Worm (Caenorhabditis elegans): ENCODE data around the gene srz-19.

srz-19 gene

ce11 chrIV:3878283-3878938 is 41.2 kb upstream of the srz-19 start, which contains the start of gene F37C4.6:
F37C4.6 (minus strand) TSS chrIV:3878333.
- TF ChIP-seq ztf-22 (GFP tag; optimal IDR thresholded peaks at IDR 0.05) (no peak), dox-1 (GFP tag; IDR thresholded peaks at IDR 0.05) (no peak), zfh-2 (GFP tag; conservative IDR thresholded peaks at IDR 0.05) (no peak), unc-62 (GFP tag; optimal IDR thresholded peaks at IDR 0.05) (no peak), nhr-80 (tag; optimal IDR thresholded peaks at IDR 0.05) (peak; percentile 76), F49E8.2 (tag; optimal IDR thresholded peaks at IDR 0.05; ENCODE audit: insufficient read depth) (no peak)

ce11 chrIV:3881119-3881518 is 38.5 kb upstream of the srz-19 start, which contains the start of the genes F37C4.8 and oac-23:
F37C4.8 (minus strand) TSS chrIV:3881219.
oac-23 (plus strand) TSS chrIV:3881441.
- TF ChIP-seq zim-3 (tag; optimal IDR thresholded peaks at IDR 0.05): no peak
- TF ChIP-seq bed-1 (GFP tag; IDR thresholded peaks at IDR 0.05): no peak
- no peak for TF ChIP-seq him-1 (tag; optimal IDR thresholded peaks at IDR 0.05)
- no peak for TF ChIP-seq pha-4 (tag; optimal IDR thresholded peaks at IDR 0.05)

ce11 chrIV:3885369-3885768 is 34.2 kb upstream of the srz-19 start, which contains the start of gene oac-22:
oac-22 (plus strand) TSS chrIV:3885669.
- TF ChIP-seq mxl-1 (tag; optimal IDR thresholded peaks at IDR 0.05) (no peak), F52B5.7 (tag; optimal IDR thresholded peaks at IDR 0.05) (no peak), B0019.2 (GFP tag; conservative IDR thresholded peaks at IDR 0.05) (no peak), attf-6 (GFP tag; IDR thresholded peaks at IDR 0.05) (no peak), B0035.1 (tag; optimal IDR thresholded peaks at IDR 0.05) (no peak), lir-1 (GFP tag; conservative IDR thresholded peaks at IDR 0.05) (no peak), rpc-1 (optimal IDR thresholded peaks at IDR 0.05) (no peak), rpc-1 (tag; optimal IDR thresholded peaks at IDR 0.05) (no peak), xnd-1 (tag; optimal IDR thresholded peaks at IDR 0.05) (no peak), madf-6 (GFP tag; IDR thresholded peaks at IDR 0.05) (no peak), B0261.1 (tag; optimal IDR thresholded peaks at IDR 0.05) (no peak), akir-1 (GFP tag; optimal IDR thresholded peaks at IDR 0.05) (no peak), tbp1 (GFP tag; optimal IDR thresholded peaks at IDR 0.05) (no peak), F39B2.1 (GFP tag; IDR thresholded peaks at IDR 0.05) (no peak)

ce11 chrIV:3888963-3889362 is 30.6 kb upstream of the srz-19 start, which contains the start of gene oac-21:
oac-21 (plus strand) TSS chrIV:3889263.
- no peak for TF ChIP-seq nhr-27 (tag; optimal IDR thresholded peaks at IDR 0.05)
- no peak for TF ChIP-seq let-607 (tag; optimal IDR thresholded peaks at IDR 0.05)
- no peak for TF ChIP-seq F39B2.1 (GFP tag; IDR thresholded peaks at IDR 0.05)

ce11 chrIV:3892027-3892426 is 27.6 kb upstream of the srz-19 start, which contains the start of gene F56D6.9:
F56D6.9 (plus strand) TSS chrIV:3892327.
- TF ChIP-seq Y67H2A.10 (GFP tag; conservative IDR thresholded peaks at IDR 0.05) (no peak), madf-10 (tag; optimal IDR thresholded peaks at IDR 0.05) (no peak), ztf-28 (GFP tag; IDR thresholded peaks at IDR 0.05) (no peak), ccch-3 (GFP tag; optimal IDR thresholded peaks at IDR 0.05) (no peak), F57A8.1 (GFP tag; optimal IDR thresholded peaks at IDR 0.05) (no peak), hlh-26 (GFP tag; conservative IDR thresholded peaks at IDR 0.05) (no peak), cebp-2 (GFP tag; IDR thresholded peaks at IDR 0.05) (no peak), F33H1.4 (GFP tag; IDR thresholded peaks at IDR 0.05) (no peak), atf-7 (tag; optimal IDR thresholded peaks at IDR 0.05) (no peak), nhr-27 (tag; optimal IDR thresholded peaks at IDR 0.05) (no peak), nhr-80 (tag; optimal IDR thresholded peaks at IDR 0.05) (no peak), gei-17 (GFP tag; optimal IDR thresholded peaks at IDR 0.05) (no peak), B0261.1 (tag; optimal IDR thresholded peaks at IDR 0.05) (no peak), madf-8 (GFP tag; conservative IDR thresholded peaks at IDR 0.05) (no peak), mel-28 (tag; optimal IDR thresholded peaks at IDR 0.05; ENCODE audit: borderline replicate concordance) (no peak), pha-4 (tag; optimal IDR thresholded peaks at IDR 0.05) (no peak), F49E8.2 (tag; optimal IDR thresholded peaks at IDR 0.05; ENCODE audit: insufficient read depth) (no peak), nhr-179 (tag; optimal IDR thresholded peaks at IDR 0.05) (no peak), tbx-9 (tag; optimal IDR thresholded peaks at IDR 0.05; ENCODE audit: borderline replicate concordance) (no peak), madf-3 (GFP tag; IDR thresholded peaks at IDR 0.05) (no peak)
